Fruit fly (Drosophila melanogaster) whole organism, prepupa: Measurements from ENCODE around the gene cerv.

Source experiments
- CG10669 ChIP-seq: fragments of 200-800 bp; sonication (Bioruptor generic); optimal IDR thresholded peaks from 3 replicates; lab custom pipeline; 2018; ENCODE audit warnings: missing biosample characterization, mild to moderate bottlenecking, missing genetic modification characterization, moderate library complexity
- CG16779 ChIP-seq: fragments of 200-800 bp; sonication (Bioruptor generic); optimal IDR thresholded peaks from 3 replicates; lab custom pipeline; 2017; ENCODE audit warnings: missing biosample characterization, mild to moderate bottlenecking, missing genetic modification characterization
- CG3919 ChIP-seq: fragments of 200-800 bp; sonication (Bioruptor generic); optimal IDR thresholded peaks from 3 replicates; lab custom pipeline; 2016; ENCODE audit warnings: missing biosample characterization, missing genetic modification characterization
- CG8319 ChIP-seq: fragments of 200-800 bp; sonication (Bioruptor generic); optimal IDR thresholded peaks from 3 replicates; lab custom pipeline; 2016; ENCODE audit warnings: missing biosample characterization, missing genetic modification characterization
- Eip75B ChIP-seq: fragments of 200-800 bp; sonication (Bioruptor generic); optimal IDR thresholded peaks from 3 replicates; lab custom pipeline; 2016; ENCODE audit warnings: missing biosample characterization, missing genetic modification characterization
- Hr39 ChIP-seq: fragments of 200-800 bp; sonication (Bioruptor generic); optimal IDR thresholded peaks from 2 replicates; lab custom pipeline; 2016; ENCODE audit warnings: missing biosample characterization, missing genetic modification characterization
- Lpt ChIP-seq: fragments of 200-800 bp; sonication (Bioruptor generic); optimal IDR thresholded peaks from 3 replicates; lab custom pipeline; 2016; ENCODE audit warnings: missing biosample characterization, missing genetic modification characterization
- OdsH ChIP-seq: fragments of 200-800 bp; sonication (Bioruptor generic); optimal IDR thresholded peaks from 3 replicates; lab custom pipeline; 2016; ENCODE audit warnings: missing biosample characterization, missing genetic modification characterization
- svp ChIP-seq: fragments of 200-800 bp; sonication (Bioruptor generic); peaks from one replicate; lab custom pipeline; 2016; ENCODE audit warnings: missing biosample characterization, missing genetic modification characterization

dm6 chrX:15529958-15530357 is 48.0 kb downstream of the cerv start:
- TF ChIP-seq CG10669 (GFP tag; lab: Kevin White, UChicago) = no peak
- no peak for TF ChIP-seq OdsH (GFP tag; lab: Kevin White, UChicago)
- TF ChIP-seq Lpt (GFP tag; lab: Kevin White, UChicago) = no peak
- no peak for TF ChIP-seq svp (GFP tag; lab: Kevin White, UChicago)
- TF ChIP-seq Hr39 (GFP tag; lab: Kevin White, UChicago) = no peak
- TF ChIP-seq CG3919 (GFP tag; lab: Kevin White, UChicago) = no peak
- no peak for TF ChIP-seq CG16779 (tag; lab: Kevin White, UChicago)
- TF ChIP-seq Eip75B = no peak
- TF ChIP-seq CG8319 = no peak
